Worm (Caenorhabditis elegans): ENCODE results near the gene clec-126.

The clec-126 gene

DNA sequence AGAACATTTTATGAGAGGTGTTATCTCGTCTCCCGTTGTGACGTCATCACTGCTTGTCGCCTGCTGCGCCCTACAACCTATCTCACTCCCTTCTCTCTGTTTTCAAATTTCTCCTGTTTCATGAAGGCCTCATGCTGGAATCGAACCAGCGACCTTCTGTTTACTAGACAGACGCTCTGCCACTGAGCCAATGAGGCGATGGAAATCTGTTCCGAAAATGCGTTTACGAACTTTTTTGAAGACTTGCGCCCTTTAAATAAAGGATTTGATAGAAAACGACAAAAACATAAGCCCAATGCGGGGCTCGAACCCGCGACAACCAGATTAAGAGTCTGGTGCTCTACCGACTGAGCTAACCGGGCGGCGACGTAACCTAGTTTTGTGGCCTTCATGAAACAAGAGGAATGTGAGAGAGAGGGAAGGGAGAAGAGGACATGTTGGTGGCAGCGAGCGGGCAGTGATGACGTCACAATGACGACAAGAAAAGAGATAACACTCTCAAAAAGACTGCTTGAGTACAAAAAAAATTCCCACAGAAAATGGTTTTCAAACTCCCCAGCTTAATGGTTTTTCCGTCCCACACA lies at the start of gene clec-126:
Gene clec-126, plus strand, starts transcription at position 534 of the 584 bp plus-strand sequence.
- TF ChIP-seq ceh-100 (GFP tag; IDR thresholded peaks at IDR 0.05) (peak; percentile 49), attf-6 (GFP tag; IDR thresholded peaks at IDR 0.05) (no peak), sptf-2 (GFP tag; optimal IDR thresholded peaks at IDR 0.05) (peak; percentile 28), dpl-1 (GFP tag; optimal IDR thresholded peaks at IDR 0.05) (peak; percentile 31), hlh-12 (tag; optimal IDR thresholded peaks at IDR 0.05) (peak; percentile 29), K12H6.12 (tag; optimal IDR thresholded peaks at IDR 0.05) (peak; percentile 62), C17E4.6 (GFP tag; IDR thresholded peaks at IDR 0.05) (0 out of 2 replicates have a peak, but pooled peaks have one; percentile 16), egl-18 (GFP tag; IDR thresholded peaks at IDR 0.05) (no peak), let-607 (tag; optimal IDR thresholded peaks at IDR 0.05) (peak; percentile 11 to 75), attf-3 (GFP tag; conservative IDR thresholded peaks at IDR 0.05) (peak; percentile 62; the same call in 1 of the 2 replicates), T07F8.4 (tag; optimal IDR thresholded peaks at IDR 0.05) (peak; percentile 90), ZK185.1 (tag; optimal IDR thresholded peaks at IDR 0.05; ENCODE audit: poor library complexity, severe bottlenecking) (peak; percentile 62), nfyb-1 (GFP tag; IDR thresholded peaks at IDR 0.05) (peak; percentile 89), mcd-1 (GFP tag; IDR thresholded peaks at IDR 0.05) (peak; percentile 84), bed-2 (GFP tag; IDR thresholded peaks at IDR 0.05) (no peak), nhr-90 (tag; optimal IDR thresholded peaks at IDR 0.05) (peak; percentile 96), nfya-1 (tag; optimal IDR thresholded peaks at IDR 0.05; ENCODE audit: borderline replicate concordance, insufficient read depth) (no peak), ztf-22 (GFP tag; optimal IDR thresholded peaks at IDR 0.05) (peak; percentile 56), unc-130 (GFP tag; optimal IDR thresholded peaks at IDR 0.05) (peak; percentile 80), Y67H2A.10 (GFP tag; conservative IDR thresholded peaks at IDR 0.05) (no peak), somi-1 (GFP tag; optimal IDR thresholded peaks at IDR 0.05) (peak; percentile 77), hsf-1 (GFP tag; IDR thresholded peaks at IDR 0.05) (0 out of 2 replicates have a peak, but pooled peaks have one; percentile 33), nhr-120 (GFP tag; IDR thresholded peaks at IDR 0.05) (no peak), aptf-2 (GFP tag; conservative IDR thresholded peaks at IDR 0.05) (no peak), him-1 (tag; optimal IDR thresholded peaks at IDR 0.05) (peak; percentile 87), rpc-1 (optimal IDR thresholded peaks at IDR 0.05) (peak; percentile 88), rpc-1 (tag; optimal IDR thresholded peaks at IDR 0.05) (peak; percentile 89), F10E7.11 (tag; optimal IDR thresholded peaks at IDR 0.05) (no peak), attf-5 (GFP tag; optimal IDR thresholded peaks at IDR 0.05) (peak; percentile 80), fkh-3 (tag; optimal IDR thresholded peaks at IDR 0.05) (peak; percentile 42), madf-3 (GFP tag; IDR thresholded peaks at IDR 0.05) (peak; percentile 16; the same call in 1 of the 2 replicates), repo-1 (tag; optimal IDR thresholded peaks at IDR 0.05) (peak; percentile 90), C06A6.2 (GFP tag; conservative IDR thresholded peaks at IDR 0.05) (peak; percentile 50; the same call in 1 of the 2 replicates), Y53G8AR.9 (GFP tag; conservative IDR thresholded peaks at IDR 0.05) (peak; percentile 59; the same call in 1 of the 2 replicates), ccch-3 (GFP tag; optimal IDR thresholded peaks at IDR 0.05) (peak; percentile 50), tbp1 (GFP tag; optimal IDR thresholded peaks at IDR 0.05) (peak; percentile 92), egrh-3 (GFP tag; IDR thresholded peaks at IDR 0.05) (peak; percentile 54), snpc-4 (GFP tag; optimal IDR thresholded peaks at IDR 0.05) (peak; percentile 75), snpc-4 (tag; optimal IDR thresholded peaks at IDR 0.05) (peak; percentile 50 to 85 (median 82)), cebp-1 (GFP tag; IDR thresholded peaks at IDR 0.05) (no peak), cebp-1 (tag; optimal IDR thresholded peaks at IDR 0.05) (peak; percentile 77), aptf-3 (GFP tag; IDR thresholded peaks at IDR 0.05) (no peak), sdz-38 (tag; optimal IDR thresholded peaks at IDR 0.05) (no peak), dpff-1 (tag; optimal IDR thresholded peaks at IDR 0.05) (no peak), hrde-1 (tag; optimal IDR thresholded peaks at IDR 0.05; ENCODE audit: borderline replicate concordance) (peak; percentile 56), ets-4 (GFP tag; optimal IDR thresholded peaks at IDR 0.05) (peak; percentile 12), tbx-9 (tag; optimal IDR thresholded peaks at IDR 0.05; ENCODE audit: borderline replicate concordance) (no peak), F57A8.1 (GFP tag; optimal IDR thresholded peaks at IDR 0.05) (peak; percentile 54)
